Worm (Caenorhabditis elegans) whole organism, young adult: ENCODE data around the gene Y40A1A.2.
"Not testable (repeated sequence)": the region's sequence is repeated elsewhere in the genome, so short reads cannot be mapped to it uniquely, and the experiment has no call there.

ENCODE experiments used
- F22D6.2 ChIP-seq: sonication (generic microtip); optimal IDR thresholded peaks from 2 replicates; lab custom pipeline; 2016; ENCODE audit warnings: mild to moderate bottlenecking, missing genetic modification characterization, missing compliant biosample characterization
- F23B12.7 ChIP-seq: sonication (generic microtip); optimal IDR thresholded peaks from 2 replicates; lab custom pipeline; 2017; ENCODE audit warnings: missing genetic modification characterization, mild to moderate bottlenecking, missing compliant biosample characterization, antibody characterized with exemption, moderate library complexity; ENCODE audit not compliant: insufficient read depth
- F49E8.2 ChIP-seq: sonication (generic microtip); optimal IDR thresholded peaks from 3 replicates; lab custom pipeline; 2017; ENCODE audit warnings: missing genetic modification characterization, mild to moderate bottlenecking, missing compliant biosample characterization, antibody characterized with exemption, moderate library complexity; ENCODE audit not compliant: insufficient read depth
- F57C9.4 ChIP-seq: sonication (generic microtip); optimal IDR thresholded peaks from 2 replicates; lab custom pipeline; 2017; ENCODE audit warnings: mild to moderate bottlenecking, missing genetic modification characterization, missing compliant biosample characterization
- Y79H2A.3 ChIP-seq: fragments of 200-800 bp; sonication (Bioruptor generic); conservative IDR thresholded peaks from 2 replicates; pipeline ENCODE4 v1.3.6; 2022; ENCODE audit warnings: missing genetic modification reagents, missing genetic modification characterization, missing compliant biosample characterization
- aptf-3 ChIP-seq: fragments of 200-800 bp; sonication (Bioruptor generic); IDR thresholded peaks from 2 replicates; pipeline ENCODE4 v1.3.6; 2022; ENCODE audit warnings: missing genetic modification characterization, missing compliant biosample characterization
- attf-5 ChIP-seq: fragments of 200-800 bp; sonication (Bioruptor generic); optimal IDR thresholded peaks from 2 replicates; lab custom pipeline; 2018; ENCODE audit warnings: mild to moderate bottlenecking, missing genetic modification characterization, missing compliant biosample characterization
- attf-6 ChIP-seq: fragments of 200-800 bp; sonication (Bioruptor generic); IDR thresholded peaks from 2 replicates; pipeline ENCODE4 v1.3.6; 2022; ENCODE audit warnings: missing genetic modification reagents, missing genetic modification characterization, missing compliant biosample characterization
- ceh-100 ChIP-seq: fragments of 200-800 bp; sonication (Bioruptor generic); IDR thresholded peaks from 2 replicates; pipeline ENCODE4 v1.3.6; 2022; ENCODE audit warnings: missing genetic modification reagents, missing genetic modification characterization, missing compliant biosample characterization
- ceh-27 ChIP-seq: fragments of 200-800 bp; sonication (Bioruptor generic); optimal IDR thresholded peaks from 2 replicates; lab custom pipeline; 2018; ENCODE audit warnings: mild to moderate bottlenecking, missing genetic modification characterization, moderate library complexity, missing compliant biosample characterization
- dox-1 ChIP-seq: fragments of 200-800 bp; sonication (Bioruptor generic); IDR thresholded peaks from 2 replicates; pipeline ENCODE4 v1.3.6; 2022; ENCODE audit warnings: missing genetic modification reagents, missing genetic modification characterization, missing compliant biosample characterization
- hlh-26 ChIP-seq: fragments of 200-800 bp; sonication (Bioruptor generic); conservative IDR thresholded peaks from 2 replicates; pipeline ENCODE4 v1.3.6; 2022; ENCODE audit warnings: missing genetic modification reagents, missing genetic modification characterization, missing compliant biosample characterization
- hmg-20 ChIP-seq: fragments of 200-800 bp; sonication (Bioruptor generic); IDR thresholded peaks from 2 replicates; pipeline ENCODE4 v1.3.6; 2022; ENCODE audit warnings: missing genetic modification reagents, missing genetic modification characterization, missing compliant biosample characterization
- hsf-1 ChIP-seq: fragments of 200-800 bp; sonication (Bioruptor generic); IDR thresholded peaks from 2 replicates; pipeline ENCODE4 v1.3.6; 2022; ENCODE audit warnings: missing genetic modification reagents, missing genetic modification characterization, missing compliant biosample characterization
- lag-1 ChIP-seq: fragments of 200-800 bp; sonication (Bioruptor generic); IDR thresholded peaks from 2 replicates; pipeline ENCODE4 v1.3.6; 2022; ENCODE audit warnings: missing genetic modification reagents, missing genetic modification characterization, missing compliant biosample characterization
- lin-26 ChIP-seq: fragments of 200-800 bp; sonication (Bioruptor generic); IDR thresholded peaks from 2 replicates; pipeline ENCODE4 v1.3.6; 2022; ENCODE audit warnings: missing genetic modification reagents, missing genetic modification characterization, missing compliant biosample characterization
- lin-40 ChIP-seq: sonication (generic microtip); optimal IDR thresholded peaks from 2 replicates; lab custom pipeline; 2016; ENCODE audit warnings: missing genetic modification characterization, mild to moderate bottlenecking, missing compliant biosample characterization, missing genotype, missing genetic modification reagents
- lin-54 ChIP-seq: fragments of 200-800 bp; sonication (Bioruptor generic); optimal IDR thresholded peaks from 2 replicates; lab custom pipeline; 2018; ENCODE audit warnings: mild to moderate bottlenecking, missing genetic modification characterization, missing compliant biosample characterization
- lsl-1 ChIP-seq: fragments of 200-800 bp; sonication (Bioruptor generic); optimal IDR thresholded peaks from 2 replicates; lab custom pipeline; 2018; ENCODE audit warnings: mild to moderate bottlenecking, missing genetic modification characterization, moderate library complexity, missing compliant biosample characterization
- lsy-27 ChIP-seq: sonication (generic microtip); optimal IDR thresholded peaks from 2 replicates; lab custom pipeline; 2017; ENCODE audit warnings: missing genetic modification characterization, mild to moderate bottlenecking, missing compliant biosample characterization, antibody characterized with exemption, missing genotype, borderline replicate concordance; ENCODE audit not compliant: insufficient read depth
- madf-3 ChIP-seq: fragments of 200-800 bp; sonication (Bioruptor generic); IDR thresholded peaks from 2 replicates; pipeline ENCODE4 v1.3.6; 2022; ENCODE audit warnings: missing genetic modification reagents, missing genetic modification characterization, missing compliant biosample characterization
- madf-8 ChIP-seq: fragments of 200-800 bp; sonication (Bioruptor generic); conservative IDR thresholded peaks from 2 replicates; pipeline ENCODE4 v1.3.6; 2022; ENCODE audit warnings: missing genetic modification reagents, missing genetic modification characterization, missing compliant biosample characterization
- mcd-1 ChIP-seq: fragments of 200-800 bp; sonication (Bioruptor generic); IDR thresholded peaks from 2 replicates; pipeline ENCODE4 v1.3.6; 2022; ENCODE audit warnings: missing genetic modification reagents, missing genetic modification characterization, missing compliant biosample characterization
- mel-28 ChIP-seq: sonication (generic microtip); optimal IDR thresholded peaks from 2 replicates; lab custom pipeline; 2016; ENCODE audit warnings: borderline replicate concordance, mild to moderate bottlenecking, missing genetic modification characterization, missing compliant biosample characterization
- mxl-1 ChIP-seq: sonication (generic microtip); optimal IDR thresholded peaks from 2 replicates; lab custom pipeline; 2016; ENCODE audit warnings: missing genetic modification characterization, missing compliant biosample characterization
- nhr-80 ChIP-seq: sonication (generic microtip); optimal IDR thresholded peaks from 2 replicates; lab custom pipeline; 2016; ENCODE audit warnings: missing genetic modification characterization, missing compliant biosample characterization
- sdz-38 ChIP-seq: sonication (generic microtip); optimal IDR thresholded peaks from 2 replicates; lab custom pipeline; 2016; ENCODE audit warnings: missing genotype, missing genetic modification characterization, missing compliant biosample characterization
- snpc-1.1 ChIP-seq: sonication (generic microtip); optimal IDR thresholded peaks from 2 replicates; lab custom pipeline; 2017; ENCODE audit warnings: missing genetic modification characterization, mild to moderate bottlenecking, missing compliant biosample characterization, antibody characterized with exemption, moderate library complexity, missing genotype, missing genetic modification reagents; ENCODE audit not compliant: insufficient read depth
- snpc-1.3 ChIP-seq: sonication (generic microtip); optimal IDR thresholded peaks from 2 replicates; lab custom pipeline; 2017; ENCODE audit warnings: missing genetic modification characterization, mild to moderate bottlenecking, missing compliant biosample characterization, antibody characterized with exemption, moderate library complexity, missing genotype, missing genetic modification reagents; ENCODE audit not compliant: insufficient read depth
- tbp1 ChIP-seq: fragments of 200-800 bp; sonication (Bioruptor generic); optimal IDR thresholded peaks from 2 replicates; lab custom pipeline; 2018; ENCODE audit warnings: mild to moderate bottlenecking, missing genetic modification characterization, missing compliant biosample characterization
- tbx-9 ChIP-seq: sonication (generic microtip); optimal IDR thresholded peaks from 2 replicates; lab custom pipeline; 2016; ENCODE audit warnings: borderline replicate concordance, missing genetic modification characterization, inconsistent platforms, missing compliant biosample characterization
- unc-130 ChIP-seq: sonication (generic microtip); optimal IDR thresholded peaks from 2 replicates; lab custom pipeline; 2016; ENCODE audit warnings: missing genetic modification reagents, missing genetic modification characterization, missing compliant biosample characterization
- zim-3 ChIP-seq: sonication (generic microtip); optimal IDR thresholded peaks from 2 replicates; lab custom pipeline; 2017; ENCODE audit warnings: mild to moderate bottlenecking, missing genetic modification characterization, moderate library complexity, missing compliant biosample characterization
- ztf-18 ChIP-seq: sonication (generic microtip); optimal IDR thresholded peaks from 2 replicates; lab custom pipeline; 2016; ENCODE audit warnings: missing genotype, mild to moderate bottlenecking, missing genetic modification characterization, missing compliant biosample characterization
- ztf-22 ChIP-seq: fragments of 200-800 bp; sonication (Bioruptor generic); optimal IDR thresholded peaks from 2 replicates; lab custom pipeline; 2018; ENCODE audit warnings: mild to moderate bottlenecking, missing genetic modification characterization, moderate library complexity, missing compliant biosample characterization
- ztf-6 ChIP-seq: fragments of 200-800 bp; sonication (Bioruptor generic); IDR thresholded peaks from 2 replicates; pipeline ENCODE4 v1.3.6; 2022; ENCODE audit warnings: missing genetic modification reagents, missing genetic modification characterization, missing compliant biosample characterization

The Y40A1A.2 gene

ce11 chrX:2021558-2021957, 31.0 kb downstream of the Y40A1A.2 start:
- no peak for TF ChIP-seq lag-1 (GFP tag; lab: Robert Waterston, UW)
- no peak for TF ChIP-seq F22D6.2
- peak; percentile 3 for TF ChIP-seq nhr-80 (tag; lab: Kevin White, UChicago)
- TF ChIP-seq sdz-38 (tag; lab: Kevin White, UChicago): no peak
- TF ChIP-seq dox-1 (GFP tag; lab: Robert Waterston, UW): no peak
- no peak for TF ChIP-seq snpc-1.1
- no peak for TF ChIP-seq mxl-1 (tag; lab: Kevin White, UChicago)

ce11 chrX:2025405-2025804, 34.9 kb downstream of the Y40A1A.2 start:
- peak; percentile 59 for TF ChIP-seq nhr-80 (tag; lab: Kevin White, UChicago)
- TF ChIP-seq, all 124 proteins: peak for 1; not testable (repeated sequence) for 123

- not testable (repeated sequence) for TF ChIP-seq hmg-20; ceh-27 (GFP tag; lab: Kevin White, UChicago); attf-6
These were observed 35.8 kb downstream of the Y40A1A.2 start, which contains the start of gene Y102A11A.2 for ce11 chrX:2026342-2026741. Gene Y102A11A.2 (plus strand): TSS chrX:2026642.

ce11 chrX:2030871-2031270, 40.3 kb downstream of the Y40A1A.2 start:
- TF ChIP-seq lin-26 (GFP tag; lab: Robert Waterston, UW) (no peak), zim-3 (tag; lab: Kevin White, UChicago) (no peak), lag-1 (GFP tag; lab: Robert Waterston, UW) (no peak), attf-5 (GFP tag; lab: Kevin White, UChicago) (no peak), hmg-20 (no peak), lsy-27 (tag; lab: Kevin White, UChicago) (no peak), F57C9.4 (tag; lab: Kevin White, UChicago) (no peak), mel-28 (tag; lab: Kevin White, UChicago) (no peak)

- TF ChIP-seq attf-5 (GFP tag; lab: Kevin White, UChicago) (no peak), F49E8.2 (no peak), unc-130 (no peak), hsf-1 (GFP tag; lab: Robert Waterston, UW) (no peak), lsl-1 (no peak), lin-54 (no peak), zim-3 (tag; lab: Kevin White, UChicago) (no peak), snpc-1.3 (tag; lab: Kevin White, UChicago) (no peak), madf-3 (no peak), hlh-26 (GFP tag; lab: Robert Waterston, UW) (no peak), lin-40 (tag; lab: Kevin White, UChicago) (no peak), ceh-100 (no peak), tbx-9 (tag; lab: Kevin White, UChicago) (no peak), ztf-18 (tag; lab: Kevin White, UChicago) (no peak)
- TF ChIP-seq, all 124 proteins: peak for 0
These were observed 40.9 kb downstream of the Y40A1A.2 start, which contains the start of gene Y102A11A.5 for ce11 chrX:2031414-2031813. Gene Y102A11A.5 (minus strand): TSS chrX:2031588.

- TF ChIP-seq madf-3 (no peak), ztf-22 (GFP tag; lab: Kevin White, UChicago) (no peak), F23B12.7 (tag; lab: Kevin White, UChicago) (no peak), tbp1 (GFP tag; lab: Kevin White, UChicago) (no peak), madf-8 (GFP tag; lab: Robert Waterston, UW) (no peak), Y79H2A.3 (GFP tag; lab: Robert Waterston, UW) (no peak), aptf-3 (no peak), ztf-6 (no peak), mcd-1 (GFP tag; lab: Robert Waterston, UW) (no peak)
- TF ChIP-seq, all 124 proteins: peak for 0
These were observed 44.6 kb downstream of the Y40A1A.2 start, which contains the start of gene ergi-1 for ce11 chrX:2035172-2035571. Gene ergi-1 (minus strand): TSS chrX:2035272.
